Fruit fly (Drosophila melanogaster) whole organism, embryonic: ENCODE data around the gene Ubi-p63E.

Experiments
- Bdp1 ChIP-seq: fragments of 200-800 bp; sonication (Bioruptor generic); optimal IDR thresholded peaks from 3 replicates; lab custom pipeline; 2016; ENCODE audit warnings: missing biosample characterization, missing genetic modification characterization
- CG10147 ChIP-seq: fragments of 200-800 bp; sonication (Bioruptor generic); optimal IDR thresholded peaks from 2 replicates; lab custom pipeline; 2019; ENCODE audit warnings: missing biosample characterization, mild to moderate bottlenecking, missing genetic modification characterization, moderate library complexity
- CG11085 ChIP-seq: fragments of 200-800 bp; sonication (Bioruptor generic); IDR thresholded peaks from 2 replicates; pipeline ENCODE4 v1.3.6; 2022; ENCODE audit warnings: missing biosample characterization, missing genetic modification characterization
- CG11398 ChIP-seq: fragments of 200-800 bp; sonication (Bioruptor generic); optimal IDR thresholded peaks from 2 replicates; lab custom pipeline; 2016; ENCODE audit warnings: missing biosample characterization, missing genetic modification characterization
- CG11695 ChIP-seq: fragments of 200-800 bp; sonication (Bioruptor generic); IDR thresholded peaks from 3 replicates; pipeline ENCODE4 v1.3.6; 2022; ENCODE audit warnings: missing biosample characterization, missing genetic modification characterization
- CG12659 ChIP-seq: fragments of 200-800 bp; sonication (Bioruptor generic); optimal IDR thresholded peaks from 3 replicates; lab custom pipeline; 2017; ENCODE audit warnings: mild to moderate bottlenecking, missing biosample characterization, missing genetic modification reagents, missing genetic modification characterization
- CG1529 ChIP-seq: fragments of 200-800 bp; sonication (Bioruptor generic); optimal IDR thresholded peaks from 3 replicates; lab custom pipeline; 2018; ENCODE audit warnings: missing biosample characterization, missing genetic modification characterization
- CG16813 ChIP-seq: fragments of 200-800 bp; sonication (Bioruptor generic); IDR thresholded peaks from 3 replicates; pipeline ENCODE4 v1.3.6; 2022; ENCODE audit warnings: missing biosample characterization, missing genetic modification characterization; ENCODE audit not compliant: partially characterized antibody
- CG16863 ChIP-seq: fragments of 200-800 bp; sonication (Bioruptor generic); optimal IDR thresholded peaks from 3 replicates; lab custom pipeline; 2016; ENCODE audit warnings: missing biosample characterization, missing genetic modification characterization
- CG17328 ChIP-seq: fragments of 200-800 bp; sonication (Bioruptor generic); IDR thresholded peaks from 2 replicates; pipeline ENCODE4 v1.3.6; 2022; ENCODE audit warnings: missing biosample characterization, missing genetic modification characterization
- CG17912 ChIP-seq: fragments of 200-800 bp; sonication (Bioruptor generic); optimal IDR thresholded peaks from 2 replicates; lab custom pipeline; 2018; ENCODE audit warnings: missing biosample characterization, mild to moderate bottlenecking, missing genetic modification characterization
- CG18262 ChIP-seq: fragments of 200-800 bp; optimal IDR thresholded peaks from 3 replicates; lab custom pipeline; 2019; ENCODE audit warnings: missing biosample characterization, mild to moderate bottlenecking, missing genetic modification characterization, moderate library complexity
- CG18619 ChIP-seq: fragments of 200-800 bp; sonication (Bioruptor generic); optimal IDR thresholded peaks from 3 replicates; lab custom pipeline; 2017; ENCODE audit warnings: missing biosample characterization, mild to moderate bottlenecking, missing genetic modification characterization
- CG2202 ChIP-seq: fragments of 200-800 bp; sonication (Bioruptor generic); optimal IDR thresholded peaks from 2 replicates; lab custom pipeline; 2018; ENCODE audit warnings: missing biosample characterization, mild to moderate bottlenecking, missing genetic modification characterization
- CG2678 ChIP-seq: fragments of 200-800 bp; sonication (Bioruptor generic); optimal IDR thresholded peaks from 3 replicates; lab custom pipeline; 2019; ENCODE audit warnings: missing biosample characterization, mild to moderate bottlenecking, missing genetic modification characterization, moderate library complexity
- CG3065 ChIP-seq: fragments of 200-800 bp; sonication (Bioruptor generic); optimal IDR thresholded peaks from 2 replicates; lab custom pipeline; 2016; ENCODE audit warnings: missing biosample characterization, missing genetic modification characterization
- CG31365 ChIP-seq: fragments of 200-800 bp; sonication (Bioruptor generic); optimal IDR thresholded peaks from 2 replicates; lab custom pipeline; 2018; ENCODE audit warnings: missing biosample characterization, mild to moderate bottlenecking, missing genetic modification characterization
- CG34224 ChIP-seq: fragments of 200-800 bp; sonication (Bioruptor generic); IDR thresholded peaks from 3 replicates; pipeline ENCODE4 v1.3.6; 2022; ENCODE audit warnings: missing biosample characterization, missing genetic modification characterization; ENCODE audit not compliant: partially characterized antibody
- CG3847 ChIP-seq: fragments of 200-800 bp; sonication (Bioruptor generic); IDR thresholded peaks from 2 replicates; pipeline ENCODE4 v1.3.6; 2022; ENCODE audit warnings: missing biosample characterization, missing genetic modification characterization
- CG5953 ChIP-seq: fragments of 200-800 bp; sonication (Bioruptor generic); IDR thresholded peaks from 2 replicates; pipeline ENCODE4 v1.3.6; 2022; ENCODE audit warnings: missing biosample characterization, missing genetic modification characterization
- CG7745 ChIP-seq: fragments of 200-800 bp; sonication (Bioruptor generic); optimal IDR thresholded peaks from 2 replicates; lab custom pipeline; 2018; ENCODE audit warnings: missing biosample characterization, mild to moderate bottlenecking, missing genetic modification characterization, moderate library complexity
- CG8290 ChIP-seq, 3 experiments: fragments of 200-800 bp; sonication (Bioruptor generic); optimal IDR thresholded peaks; 2 replicates each; lab custom pipeline; 2016 to 2019; ENCODE audit warnings: missing biosample characterization in 3 of 3, missing genetic modification characterization in 3 of 3, mild to moderate bottlenecking in 2 of 3, moderate library complexity in 1 of 3
- CG9727 ChIP-seq: fragments of 200-800 bp; sonication (Bioruptor generic); optimal IDR thresholded peaks from 3 replicates; lab custom pipeline; 2017; ENCODE audit warnings: missing biosample characterization, mild to moderate bottlenecking, missing genetic modification characterization
- Dek ChIP-seq: fragments of 200-800 bp; sonication (Bioruptor generic); optimal IDR thresholded peaks from 3 replicates; lab custom pipeline; 2019; ENCODE audit warnings: missing biosample characterization, mild to moderate bottlenecking, missing genetic modification characterization, moderate library complexity
- Dfd ChIP-seq, 2 experiments: fragments of >200 bp; optimal IDR thresholded peaks; 2 replicates each; lab custom pipeline; 2017; ENCODE audit warnings: missing biosample characterization in 2 of 2, missing genetic modification characterization in 2 of 2
- HLH4C ChIP-seq: fragments of 200-800 bp; sonication (Bioruptor generic); IDR thresholded peaks from 3 replicates; pipeline ENCODE4 v1.3.6; 2022; ENCODE audit warnings: missing biosample characterization, missing genetic modification characterization; ENCODE audit not compliant: partially characterized antibody
- HLHmδ ChIP-seq: fragments of 200-800 bp; sonication (Bioruptor generic); optimal IDR thresholded peaks from 2 replicates; lab custom pipeline; 2018; ENCODE audit warnings: missing biosample characterization, mild to moderate bottlenecking, missing genetic modification characterization, moderate library complexity
- NC2β ChIP-seq: fragments of 200-800 bp; sonication (Bioruptor generic); optimal IDR thresholded peaks from 2 replicates; lab custom pipeline; 2016; ENCODE audit warnings: missing biosample characterization, missing genetic modification characterization
- NFAT ChIP-seq: fragments of 200-800 bp; sonication (Bioruptor generic); IDR thresholded peaks from 2 replicates; pipeline ENCODE4 v1.3.6; 2022; ENCODE audit warnings: missing biosample characterization, missing genetic modification characterization
- Six4 ChIP-seq: fragments of 200-800 bp; sonication (Bioruptor generic); optimal IDR thresholded peaks from 2 replicates; lab custom pipeline; 2016; ENCODE audit warnings: missing biosample characterization, missing genetic modification characterization
- Sox100B ChIP-seq: fragments of 200-800 bp; sonication (Bioruptor generic); optimal IDR thresholded peaks from 3 replicates; lab custom pipeline; 2018; ENCODE audit warnings: missing biosample characterization, mild to moderate bottlenecking, missing genetic modification characterization
- Sry-β ChIP-seq: fragments of 200-800 bp; sonication (Bioruptor generic); optimal IDR thresholded peaks from 2 replicates; lab custom pipeline; 2018; ENCODE audit warnings: missing biosample characterization, mild to moderate bottlenecking, missing genetic modification characterization, moderate library complexity
- Taf1 ChIP-seq: fragments of 200-800 bp; sonication (Bioruptor generic); IDR thresholded peaks from 2 replicates; pipeline ENCODE4 v1.3.6; 2022; ENCODE audit warnings: missing biosample characterization, missing genetic modification characterization
- Tbp ChIP-seq: fragments of >200 bp; optimal IDR thresholded peaks from 2 replicates; lab custom pipeline; 2018; ENCODE audit warnings: missing biosample characterization, missing genetic modification characterization
- aop ChIP-seq: fragments of 200-800 bp; sonication (Bioruptor generic); IDR thresholded peaks from 2 replicates; pipeline ENCODE4 v1.3.6; 2022; ENCODE audit warnings: missing biosample characterization, missing genetic modification characterization
- cad ChIP-seq: fragments of >200 bp; optimal IDR thresholded peaks from 2 replicates; lab custom pipeline; 2017; ENCODE audit warnings: missing biosample characterization, missing genetic modification characterization
- chm ChIP-seq: fragments of 200-800 bp; sonication (Bioruptor generic); IDR thresholded peaks from 2 replicates; pipeline ENCODE4 v1.3.6; 2022; ENCODE audit warnings: missing biosample characterization, missing genetic modification characterization
- crol ChIP-seq: fragments of 200-800 bp; sonication (Bioruptor generic); IDR thresholded peaks from 2 replicates; pipeline ENCODE4 v1.3.6; 2022; ENCODE audit warnings: missing biosample characterization, missing genetic modification characterization
- dmrt99B ChIP-seq: fragments of 200-800 bp; sonication (Bioruptor generic); optimal IDR thresholded peaks from 2 replicates; lab custom pipeline; 2018; ENCODE audit warnings: missing biosample characterization, mild to moderate bottlenecking, missing genetic modification characterization, moderate library complexity
- emc ChIP-seq: fragments of 200-800 bp; sonication (Bioruptor generic); optimal IDR thresholded peaks from 2 replicates; lab custom pipeline; 2016; ENCODE audit warnings: missing biosample characterization, missing genetic modification characterization
- grn ChIP-seq: fragments of 200-800 bp; sonication (Bioruptor generic); optimal IDR thresholded peaks from 3 replicates; lab custom pipeline; 2017; ENCODE audit warnings: missing biosample characterization, missing genetic modification characterization
- hbn ChIP-seq: fragments of 200-800 bp; sonication (Bioruptor generic); IDR thresholded peaks from 2 replicates; pipeline ENCODE4 v1.3.6; 2022; ENCODE audit warnings: missing biosample characterization, missing genetic modification characterization; ENCODE audit not compliant: partially characterized antibody
- otp ChIP-seq: fragments of 200-800 bp; sonication (Bioruptor generic); IDR thresholded peaks from 3 replicates; pipeline ENCODE4, ENCODE4 v1.3.6; 2022; ENCODE audit warnings: missing biosample characterization, missing genetic modification characterization
- pb ChIP-seq: fragments of 200-800 bp; sonication (Bioruptor generic); optimal IDR thresholded peaks from 3 replicates; lab custom pipeline; 2016; ENCODE audit warnings: missing biosample characterization, missing genetic modification characterization
- psq ChIP-seq: fragments of 200-800 bp; sonication (Bioruptor generic); optimal IDR thresholded peaks from 2 replicates; lab custom pipeline; 2017; ENCODE audit warnings: missing biosample characterization, missing genetic modification characterization
- row ChIP-seq: fragments of 200-800 bp; sonication (Bioruptor generic); IDR thresholded peaks from 3 replicates; pipeline ENCODE4 v1.3.6; 2022; ENCODE audit warnings: missing biosample characterization, missing genetic modification characterization
- salm ChIP-seq: fragments of 200-800 bp; sonication (Bioruptor generic); optimal IDR thresholded peaks from 2 replicates; lab custom pipeline; 2018; ENCODE audit warnings: missing biosample characterization, mild to moderate bottlenecking, missing genetic modification characterization
- sna ChIP-seq: fragments of 200-800 bp; sonication (Bioruptor generic); IDR thresholded peaks from 2 replicates; pipeline ENCODE4 v1.3.6; 2022; ENCODE audit warnings: missing biosample characterization, missing genetic modification characterization; ENCODE audit not compliant: partially characterized antibody
- tio ChIP-seq: fragments of 200-800 bp; sonication (Bioruptor generic); optimal IDR thresholded peaks from 2 replicates; lab custom pipeline; 2017; ENCODE audit warnings: missing biosample characterization, missing genetic modification characterization, inconsistent platforms
- tx ChIP-seq: fragments of 200-800 bp; sonication (Bioruptor generic); optimal IDR thresholded peaks from 2 replicates; lab custom pipeline; 2016; ENCODE audit warnings: missing biosample characterization, missing genetic modification characterization

Ubi-p63E gene

dm6 chr3L:3902491-3903198, at the start of gene Ubi-p63E (continued):
- TF ChIP-seq Sox100B (GFP tag; lab: Kevin White, UChicago): peak; percentile 65
- TF ChIP-seq CG18262 (tag; lab: Kevin White, UChicago): peak; percentile 69
- TF ChIP-seq Sry-β (GFP tag; lab: Kevin White, UChicago): no peak
- no peak for TF ChIP-seq NFAT (GFP tag; lab: Robert Waterston, UW)
- peak; percentile 60 for TF ChIP-seq pb (GFP tag; lab: Kevin White, UChicago)
- no peak for TF ChIP-seq otp (GFP tag; lab: Robert Waterston, UW)
- TF ChIP-seq HLHmδ (GFP tag; lab: Kevin White, UChicago): peak; percentile 54
- peak; percentile 2 for TF ChIP-seq CG10147 (GFP tag; lab: Kevin White, UChicago)
- TF ChIP-seq tio: peak; percentile 88
- TF ChIP-seq CG2202 (tag; lab: Kevin White, UChicago): no peak
- TF ChIP-seq tx: peak; percentile 67
- peak; percentile 40 for TF ChIP-seq CG1529 (GFP tag; lab: Kevin White, UChicago)
- TF ChIP-seq CG5953 (GFP tag; lab: Robert Waterston, UW): no peak
- no peak for TF ChIP-seq Taf1 (GFP tag; lab: Robert Waterston, UW)
- TF ChIP-seq chm (GFP tag; lab: Robert Waterston, UW): no peak
- TF ChIP-seq CG8290 (GFP tag; optimal IDR thresholded peaks at IDR 0.05; lab: Kevin White, UChicago): peak; percentile 36
- peak in 1 of 2 experiments; percentile 76 for TF ChIP-seq CG8290 (tag; optimal IDR thresholded peaks at IDR 0.05; lab: Kevin White, UChicago)
- peak; percentile 49 for TF ChIP-seq Dek (tag; lab: Kevin White, UChicago)
- TF ChIP-seq emc: peak; percentile 28
- TF ChIP-seq Bdp1 (GFP tag; lab: Kevin White, UChicago): peak; percentile 12
- TF ChIP-seq CG3065 (GFP tag; lab: Kevin White, UChicago): no peak
- no peak for TF ChIP-seq CG17328 (GFP tag; lab: Robert Waterston, UW)
- TF ChIP-seq salm (tag; lab: Kevin White, UChicago): no peak
- TF ChIP-seq CG12659 (GFP tag; lab: Kevin White, UChicago): peak; percentile 43
- no peak for TF ChIP-seq HLH4C (GFP tag; lab: Robert Waterston, UW)
- no peak for TF ChIP-seq CG11695 (GFP tag; lab: Robert Waterston, UW)
- no peak for TF ChIP-seq Tbp (GFP tag; lab: Kevin White, UChicago)
- TF ChIP-seq cad: no peak
- peak; percentile 50 for TF ChIP-seq CG18619 (GFP tag; lab: Kevin White, UChicago)
- no peak for TF ChIP-seq psq
- TF ChIP-seq CG31365 (tag; lab: Kevin White, UChicago): no peak
- no peak for TF ChIP-seq crol
- peak; percentile 64 for TF ChIP-seq dmrt99B (tag; lab: Kevin White, UChicago)
- peak; percentile 88 for TF ChIP-seq CG17912 (GFP tag; lab: Kevin White, UChicago)
- no peak for TF ChIP-seq row (GFP tag; lab: Robert Waterston, UW)
- TF ChIP-seq Dfd (GFP tag; optimal IDR thresholded peaks at IDR 0.05; lab: Kevin White, UChicago): no peak
- TF ChIP-seq CG16813 (GFP tag; lab: Robert Waterston, UW): no peak
- no peak for TF ChIP-seq sna (GFP tag; lab: Robert Waterston, UW)
- TF ChIP-seq CG3847 (GFP tag; lab: Robert Waterston, UW): no peak
- peak; percentile 9 for TF ChIP-seq CG7745 (tag; lab: Kevin White, UChicago)
- TF ChIP-seq NC2β: peak; percentile 57
- no peak for TF ChIP-seq aop (GFP tag; lab: Robert Waterston, UW)
- peak; percentile 74 for TF ChIP-seq CG9727
- TF ChIP-seq CG34224 (GFP tag; lab: Robert Waterston, UW): no peak
- no peak for TF ChIP-seq hbn (GFP tag; lab: Robert Waterston, UW)
- TF ChIP-seq CG2678 (tag; lab: Kevin White, UChicago): peak; percentile 70
- TF ChIP-seq grn (GFP tag; lab: Kevin White, UChicago): no peak
- peak; percentile 50 for TF ChIP-seq Six4 (GFP tag; lab: Kevin White, UChicago)
- no peak for TF ChIP-seq CG11085 (GFP tag; lab: Robert Waterston, UW)
- peak; percentile 22 for TF ChIP-seq CG11398 (GFP tag; lab: Kevin White, UChicago)
- peak; percentile 26 for TF ChIP-seq CG16863 (GFP tag; lab: Kevin White, UChicago)
